Fruit fly (Drosophila melanogaster) whole organism, embryonic: ENCODE results near the gene Mrtf.

Experiments
- CG6791 ChIP-seq: fragments of 200-800 bp; sonication (Bioruptor generic); IDR thresholded peaks from 3 replicates; pipeline ENCODE4 v1.3.6; 2022; ENCODE audit warnings: missing biosample characterization, missing genetic modification characterization; ENCODE audit not compliant: partially characterized antibody
- HLH4C ChIP-seq: fragments of 200-800 bp; sonication (Bioruptor generic); IDR thresholded peaks from 3 replicates; pipeline ENCODE4 v1.3.6; 2022; ENCODE audit warnings: missing biosample characterization, missing genetic modification characterization; ENCODE audit not compliant: partially characterized antibody
- Mad ChIP-seq: fragments of 200-800 bp; sonication (Bioruptor generic); optimal IDR thresholded peaks from 2 replicates; lab custom pipeline; 2016; ENCODE audit warnings: missing biosample characterization, missing genetic modification characterization
- Scr ChIP-seq: fragments of 200-800 bp; sonication (Bioruptor generic); IDR thresholded peaks from 2 replicates; pipeline ENCODE4 v1.3.6; 2022; ENCODE audit warnings: missing biosample characterization, missing genetic modification characterization; ENCODE audit not compliant: partially characterized antibody
- Taf1 ChIP-seq: fragments of 200-800 bp; sonication (Bioruptor generic); IDR thresholded peaks from 2 replicates; pipeline ENCODE4 v1.3.6; 2022; ENCODE audit warnings: missing biosample characterization, missing genetic modification characterization
- zen ChIP-seq: fragments of 200-800 bp; sonication (Bioruptor generic); optimal IDR thresholded peaks from 3 replicates; lab custom pipeline; 2018; ENCODE audit warnings: missing biosample characterization, mild to moderate bottlenecking, missing genetic modification characterization, moderate library complexity

DNA sequence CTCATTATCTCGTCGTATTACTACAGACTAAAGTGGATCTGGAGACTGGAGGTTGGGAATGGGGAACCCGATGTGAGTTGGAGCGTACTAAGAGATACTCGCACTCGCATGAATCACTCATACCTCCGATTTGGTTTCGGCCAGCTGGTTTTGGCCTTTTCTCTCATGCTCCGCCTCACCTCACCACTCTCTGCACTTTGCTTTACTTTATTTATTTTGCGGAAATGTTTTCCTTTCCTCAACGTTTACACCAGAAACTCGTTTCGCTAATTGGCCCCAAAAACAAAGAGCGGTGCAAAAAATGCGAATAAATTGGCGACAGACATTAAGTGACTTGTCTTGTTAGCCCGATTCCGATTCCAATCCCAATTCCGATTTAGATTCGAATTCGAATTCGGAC is 41.0 kb upstream of the Mrtf start:
- TF ChIP-seq HLH4C (GFP tag; lab: Robert Waterston, UW) (no peak), Scr (GFP tag; lab: Robert Waterston, UW) (no peak), zen (tag; lab: Kevin White, UChicago) (no peak), CG6791 (GFP tag; lab: Robert Waterston, UW) (no peak), Taf1 (GFP tag; lab: Robert Waterston, UW) (no peak), Mad (GFP tag; lab: Kevin White, UChicago) (no peak)
